Worm (Caenorhabditis elegans): ENCODE results near the gene K08D9.4.

DNA sequence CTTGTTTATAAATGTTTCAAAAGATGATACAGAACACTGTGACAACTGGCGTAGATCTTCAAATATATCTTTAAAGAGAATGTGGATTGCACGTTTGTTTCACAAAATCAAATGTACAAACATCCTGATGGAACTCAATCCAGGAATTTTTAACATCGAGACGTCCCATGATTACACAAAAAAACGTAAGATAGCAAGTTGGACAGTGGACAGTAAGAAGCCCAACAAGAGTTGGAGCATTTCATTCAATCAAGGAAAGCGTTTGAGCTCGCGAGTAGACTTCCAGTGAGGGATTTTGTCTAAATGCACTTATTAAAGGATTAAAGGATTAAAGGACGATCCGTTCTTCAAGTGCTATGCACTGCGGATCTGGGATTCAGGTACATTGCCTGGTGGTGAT, 41.0 kb downstream of the K08D9.4 start, which contains the start of gene C36C5.12:
- no peak for TF ChIP-seq fkh-8 (tag; optimal IDR thresholded peaks at IDR 0.05)
- no peak for TF ChIP-seq ceh-8 (GFP tag; optimal IDR thresholded peaks at IDR 0.05)
- TF ChIP-seq ama-1 (optimal IDR thresholded peaks at IDR 0.05): no peak
- TF ChIP-seq tbx-2 (tag; optimal IDR thresholded peaks at IDR 0.05): no peak
- no peak for TF ChIP-seq dsc-1 (tag; optimal IDR thresholded peaks at IDR 0.05)
- no peak for TF ChIP-seq nhr-11 (tag; optimal IDR thresholded peaks at IDR 0.05)
- TF ChIP-seq rnt-1 (tag; optimal IDR thresholded peaks at IDR 0.05): no peak

Measured in whole organism, L1 larva.